Worm (Caenorhabditis elegans) whole organism, L1 larva: ENCODE measurements around the gene C10C6.7.
A peak's percentile ranks its signal among the peaks of the same experiment; 100 is the strongest.

Source experiments
- Y116A8C.19 ChIP-seq: sonication (generic microtip); optimal IDR thresholded peaks from 2 replicates; lab custom pipeline; 2016; ENCODE audit warnings: missing compliant biosample characterization, missing genetic modification characterization, borderline replicate concordance
- ceh-8 ChIP-seq: fragments of 200-800 bp; sonication (Bioruptor generic); optimal IDR thresholded peaks from 2 replicates; lab custom pipeline; 2018; ENCODE audit warnings: mild to moderate bottlenecking, missing genetic modification characterization, moderate library complexity, missing compliant biosample characterization
- efl-3 ChIP-seq: fragments of 200-800 bp; sonication (Bioruptor generic); optimal IDR thresholded peaks from 2 replicates; lab custom pipeline; 2018; ENCODE audit warnings: mild to moderate bottlenecking, missing genetic modification characterization, missing compliant biosample characterization
- jun-1 ChIP-seq: fragments of 150-350 bp; optimal IDR thresholded peaks from 2 replicates; lab custom pipeline; 2014; ENCODE audit warnings: missing biosample characterization, missing genetic modification reagents, missing genetic modification characterization
- lin-14 ChIP-seq: fragments of 200-800 bp; sonication (Bioruptor generic); optimal IDR thresholded peaks from 2 replicates; lab custom pipeline; 2018; ENCODE audit warnings: mild to moderate bottlenecking, missing genetic modification characterization, moderate library complexity, missing compliant biosample characterization
- nhr-11 ChIP-seq: fragments of 150-350 bp; optimal IDR thresholded peaks from 2 replicates; lab custom pipeline; 2014; ENCODE audit warnings: missing biosample characterization, missing genetic modification characterization
- nhr-28 ChIP-seq: fragments of 150-350 bp; optimal IDR thresholded peaks from 2 replicates; lab custom pipeline; 2014; ENCODE audit warnings: missing biosample characterization, missing genetic modification characterization
- pag-3 ChIP-seq: sonication (generic microtip); optimal IDR thresholded peaks from 2 replicates; lab custom pipeline; 2017; ENCODE audit warnings: missing genetic modification characterization, mild to moderate bottlenecking, missing compliant biosample characterization, antibody characterized with exemption, borderline replicate concordance; ENCODE audit not compliant: insufficient read depth
- unc-62 ChIP-seq: fragments of 150-350 bp; optimal IDR thresholded peaks from 2 replicates; lab custom pipeline; 2014; ENCODE audit warnings: missing biosample characterization, missing genetic modification reagents, missing genetic modification characterization
- zag-1 ChIP-seq: fragments of 150-350 bp; optimal IDR thresholded peaks from 2 replicates; lab custom pipeline; 2014; ENCODE audit warnings: missing biosample characterization, missing genetic modification characterization

DNA sequence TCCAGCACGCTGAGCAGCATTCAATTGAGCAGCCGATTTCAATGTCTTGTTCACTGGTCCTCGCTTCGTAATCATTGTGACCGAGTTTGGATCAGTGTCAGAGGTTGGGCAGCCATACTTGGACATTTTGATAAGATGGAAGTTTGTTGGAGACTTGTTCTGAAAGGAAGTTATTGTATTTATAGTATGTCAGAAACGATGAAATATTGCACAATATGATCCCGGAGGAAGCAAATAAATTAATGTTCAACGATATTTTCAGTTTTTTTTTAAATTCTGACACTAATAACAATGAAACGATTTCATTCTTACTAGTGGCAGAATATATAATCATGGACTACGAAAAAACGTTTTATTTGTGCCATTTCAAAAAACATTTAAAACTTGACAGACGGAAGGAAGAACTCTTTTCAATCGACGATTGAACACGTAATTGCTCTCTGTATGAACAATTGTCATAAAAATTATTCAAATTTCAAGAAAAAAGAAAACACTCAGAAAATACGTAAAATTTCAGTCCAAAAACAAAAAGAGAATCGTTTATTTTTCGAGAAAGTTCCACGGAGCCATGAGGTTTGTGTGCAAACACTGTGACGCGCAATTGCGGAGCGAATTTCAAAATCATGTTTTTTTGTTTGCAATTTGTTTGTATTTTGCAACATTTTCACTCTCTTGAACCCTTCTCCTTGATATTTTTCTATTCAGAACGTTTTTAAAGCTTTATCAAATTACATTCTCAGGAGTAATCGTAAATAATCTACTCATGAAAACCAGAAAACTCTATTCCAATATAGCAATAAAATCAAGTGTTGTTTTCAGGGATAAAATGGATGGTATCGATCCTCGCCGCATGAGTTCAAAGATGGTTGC, 12.9 kb upstream of the C10C6.7 start, which contains the start of the genes mbf-1 and nse-4:
- no peak for TF ChIP-seq ceh-8 (GFP tag; lab: Kevin White, UChicago)
- no peak for TF ChIP-seq unc-62 (GFP tag; lab: Kevin White, UChicago)
- no peak for TF ChIP-seq pag-3
- no peak for TF ChIP-seq zag-1 (tag; lab: Kevin White, UChicago)
- TF ChIP-seq nhr-11 (tag; lab: Kevin White, UChicago) = no peak
- no peak for TF ChIP-seq Y116A8C.19 (tag; lab: Kevin White, UChicago)
- TF ChIP-seq nhr-28 = no peak
- no peak for TF ChIP-seq efl-3 (GFP tag; lab: Kevin White, UChicago)
- peak; percentile 78 for TF ChIP-seq lin-14 (GFP tag; lab: Kevin White, UChicago)
- peak; percentile 20 for TF ChIP-seq jun-1 (tag; lab: Kevin White, UChicago)
